Fruit fly (Drosophila melanogaster) whole organism, embryonic: ENCODE results near the gene Cngl.

Experiments used
- C15 ChIP-seq: fragments of 200-800 bp; sonication (Bioruptor generic); IDR thresholded peaks from 3 replicates; pipeline ENCODE4 v1.3.6; 2022; ENCODE audit warnings: missing biosample characterization, missing genetic modification characterization
- CG1024 ChIP-seq: fragments of 200-800 bp; sonication (Bioruptor generic); IDR thresholded peaks from 2 replicates; pipeline ENCODE4 v1.3.6; 2022; ENCODE audit warnings: missing biosample characterization, missing genetic modification characterization
- CG10654 ChIP-seq: fragments of 200-800 bp; sonication (Bioruptor generic); optimal IDR thresholded peaks from 2 replicates; lab custom pipeline; 2016; ENCODE audit warnings: missing biosample characterization, missing genetic modification characterization
- CG11696 ChIP-seq: fragments of 200-800 bp; sonication (Bioruptor generic); IDR thresholded peaks from 2 replicates; pipeline ENCODE4 v1.3.6; 2022; ENCODE audit warnings: missing biosample characterization, missing genetic modification characterization
- CG12299 ChIP-seq: fragments of 200-800 bp; sonication (Bioruptor generic); optimal IDR thresholded peaks from 2 replicates; lab custom pipeline; 2018; ENCODE audit warnings: missing biosample characterization, mild to moderate bottlenecking, missing genetic modification characterization
- CG14860 ChIP-seq: fragments of 200-800 bp; sonication (Bioruptor generic); IDR thresholded peaks from 3 replicates; pipeline ENCODE4 v1.3.6; 2022; ENCODE audit warnings: missing biosample characterization, missing genetic modification characterization; ENCODE audit not compliant: partially characterized antibody
- CG15514 ChIP-seq: fragments of 200-800 bp; sonication (Bioruptor generic); optimal IDR thresholded peaks from 3 replicates; lab custom pipeline; 2017; ENCODE audit warnings: missing biosample characterization, missing genetic modification characterization, mild to moderate bottlenecking, moderate library complexity, missing genetic modification reagents
- CG17361 ChIP-seq: fragments of 200-800 bp; sonication (Bioruptor generic); IDR thresholded peaks from 3 replicates; pipeline ENCODE4 v1.3.6; 2022; ENCODE audit warnings: missing biosample characterization, missing genetic modification characterization
- CG17568 ChIP-seq: fragments of 200-800 bp; sonication (Bioruptor generic); optimal IDR thresholded peaks from 2 replicates; lab custom pipeline; 2018; ENCODE audit warnings: missing biosample characterization, mild to moderate bottlenecking, missing genetic modification characterization, moderate library complexity
- CG18011 ChIP-seq: fragments of 200-800 bp; sonication (Bioruptor generic); optimal IDR thresholded peaks from 2 replicates; lab custom pipeline; 2017; ENCODE audit warnings: missing biosample characterization, missing genetic modification characterization, mild to moderate bottlenecking, moderate library complexity, missing genotype
- CG34376 ChIP-seq: fragments of 200-800 bp; sonication (Bioruptor generic); optimal IDR thresholded peaks from 2 replicates; lab custom pipeline; 2018; ENCODE audit warnings: missing biosample characterization, mild to moderate bottlenecking, missing genetic modification characterization
- CG3726 ChIP-seq: fragments of 200-800 bp; sonication (Bioruptor generic); IDR thresholded peaks from 3 replicates; pipeline ENCODE4, ENCODE4 v1.3.6; 2022; ENCODE audit warnings: missing biosample characterization, missing genetic modification characterization
- CG7372 ChIP-seq: fragments of 200-800 bp; sonication (Bioruptor generic); IDR thresholded peaks from 2 replicates; pipeline ENCODE4 v1.3.6; 2022; ENCODE audit warnings: missing biosample characterization, missing genetic modification characterization
- CG7745 ChIP-seq: fragments of 200-800 bp; sonication (Bioruptor generic); optimal IDR thresholded peaks from 2 replicates; lab custom pipeline; 2018; ENCODE audit warnings: missing biosample characterization, mild to moderate bottlenecking, missing genetic modification characterization, moderate library complexity
- CG8359 ChIP-seq: fragments of 200-800 bp; sonication (Bioruptor generic); optimal IDR thresholded peaks from 2 replicates; lab custom pipeline; 2017; ENCODE audit warnings: missing biosample characterization, mild to moderate bottlenecking, missing genetic modification characterization, borderline replicate concordance
- CG8765 ChIP-seq: fragments of 200-800 bp; sonication (Bioruptor generic); IDR thresholded peaks from 2 replicates; pipeline ENCODE4 v1.3.6; 2022; ENCODE audit warnings: missing biosample characterization, missing genetic modification characterization
- CG9437 ChIP-seq: fragments of 200-800 bp; sonication (Bioruptor generic); optimal IDR thresholded peaks from 2 replicates; lab custom pipeline; 2018; ENCODE audit warnings: missing biosample characterization, mild to moderate bottlenecking, missing genetic modification characterization
- Doc3 ChIP-seq: fragments of 200-800 bp; sonication (Bioruptor generic); IDR thresholded peaks from 3 replicates; pipeline ENCODE4 v1.3.6; 2022; ENCODE audit warnings: missing biosample characterization, missing genetic modification characterization; ENCODE audit not compliant: partially characterized antibody
- Dp ChIP-seq: fragments of 200-800 bp; sonication (Bioruptor generic); optimal IDR thresholded peaks from 2 replicates; lab custom pipeline; 2018; ENCODE audit warnings: missing biosample characterization, mild to moderate bottlenecking, missing genetic modification characterization, moderate library complexity
- Dref ChIP-seq: fragments of 200-800 bp; sonication (Bioruptor generic); IDR thresholded peaks from 2 replicates; pipeline ENCODE4 v1.3.6; 2022; ENCODE audit warnings: missing biosample characterization, missing genetic modification characterization
- HLH4C ChIP-seq: fragments of 200-800 bp; sonication (Bioruptor generic); IDR thresholded peaks from 3 replicates; pipeline ENCODE4 v1.3.6; 2022; ENCODE audit warnings: missing biosample characterization, missing genetic modification characterization; ENCODE audit not compliant: partially characterized antibody
- Hmr ChIP-seq: fragments of 200-800 bp; sonication (Bioruptor generic); optimal IDR thresholded peaks from 3 replicates; lab custom pipeline; 2017; ENCODE audit warnings: mild to moderate bottlenecking, missing biosample characterization, missing genetic modification reagents, missing genetic modification characterization
- MBD-R2 ChIP-seq: fragments of 200-800 bp; sonication (Bioruptor generic); IDR thresholded peaks from 2 replicates; pipeline ENCODE4 v1.3.6; 2022; ENCODE audit warnings: missing biosample characterization, missing genetic modification characterization
- MESR4 ChIP-seq: fragments of 200-800 bp; sonication (Bioruptor generic); optimal IDR thresholded peaks from 2 replicates; lab custom pipeline; 2018; ENCODE audit warnings: missing biosample characterization, mild to moderate bottlenecking, missing genetic modification characterization, moderate library complexity
- Med ChIP-seq: fragments of 200-800 bp; sonication (Bioruptor generic); peaks from one replicate; lab custom pipeline; 2016; ENCODE audit warnings: missing biosample characterization, missing genetic modification characterization, mild to moderate bottlenecking, inconsistent platforms, moderate library complexity
- Opbp ChIP-seq: fragments of 200-800 bp; sonication (Bioruptor generic); IDR thresholded peaks from 3 replicates; pipeline ENCODE4 v1.3.6; 2022; ENCODE audit warnings: missing biosample characterization, missing genetic modification characterization; ENCODE audit not compliant: partially characterized antibody
- Rfx ChIP-seq: fragments of 200-800 bp; sonication (Bioruptor generic); IDR thresholded peaks from 2 replicates; pipeline ENCODE4 v1.3.6; 2022; ENCODE audit warnings: missing biosample characterization, missing genetic modification characterization
- Scr ChIP-seq: fragments of 200-800 bp; sonication (Bioruptor generic); IDR thresholded peaks from 2 replicates; pipeline ENCODE4 v1.3.6; 2022; ENCODE audit warnings: missing biosample characterization, missing genetic modification characterization; ENCODE audit not compliant: partially characterized antibody
- Ssrp ChIP-seq: fragments of 200-800 bp; sonication (Bioruptor generic); optimal IDR thresholded peaks from 2 replicates; lab custom pipeline; 2018; ENCODE audit warnings: missing biosample characterization, mild to moderate bottlenecking, missing genetic modification characterization, moderate library complexity
- Trl ChIP-seq, 3 experiments: fragments of >200 bp in 2 of 3; fragments of 200-800 bp in 1 of 3; sonication (Bioruptor generic) in 1 of 3; optimal IDR thresholded peaks; 2 replicates in 1 of 3; 3 replicates in 2 of 3; lab custom pipeline; 2016 to 2017; ENCODE audit warnings: missing biosample characterization in 1 of 3, missing genetic modification characterization in 1 of 3
- ac ChIP-seq: fragments of 200-800 bp; sonication (Bioruptor generic); optimal IDR thresholded peaks from 3 replicates; lab custom pipeline; 2017; ENCODE audit warnings: missing biosample characterization, mild to moderate bottlenecking, missing genetic modification characterization
- ase ChIP-seq: fragments of 200-800 bp; sonication (Bioruptor generic); IDR thresholded peaks from 3 replicates; pipeline ENCODE4 v1.3.6; 2022; ENCODE audit warnings: missing biosample characterization, missing genetic modification characterization
- bbx ChIP-seq: fragments of 200-800 bp; sonication (Bioruptor generic); IDR thresholded peaks from 2 replicates; pipeline ENCODE4 v1.3.6; 2022; ENCODE audit warnings: missing biosample characterization, missing genetic modification characterization; ENCODE audit not compliant: partially characterized antibody
- btn ChIP-seq: fragments of 200-800 bp; sonication (Bioruptor generic); optimal IDR thresholded peaks from 2 replicates; lab custom pipeline; 2016; ENCODE audit warnings: missing biosample characterization, missing genetic modification characterization
- cad ChIP-seq: fragments of >200 bp; optimal IDR thresholded peaks from 2 replicates; lab custom pipeline; 2017; ENCODE audit warnings: missing biosample characterization, missing genetic modification characterization
- croc ChIP-seq: fragments of 200-800 bp; sonication (Bioruptor generic); conservative IDR thresholded peaks from 3 replicates; pipeline ENCODE4 v1.3.6; 2022; ENCODE audit warnings: missing biosample characterization, missing genetic modification characterization
- crp ChIP-seq, 2 experiments: fragments of 200-800 bp; sonication (Bioruptor generic); optimal IDR thresholded peaks; 2 replicates in 1 of 2; 3 replicates in 1 of 2; lab custom pipeline; 2017; ENCODE audit warnings: missing biosample characterization in 2 of 2, missing genetic modification characterization in 2 of 2, mild to moderate bottlenecking in 1 of 2, moderate library complexity in 1 of 2
- danr ChIP-seq: fragments of 200-800 bp; sonication (Bioruptor generic); IDR thresholded peaks from 2 replicates; pipeline ENCODE4 v1.3.6; 2022; ENCODE audit warnings: missing biosample characterization, missing genetic modification characterization
- hbn ChIP-seq: fragments of 200-800 bp; sonication (Bioruptor generic); IDR thresholded peaks from 2 replicates; pipeline ENCODE4 v1.3.6; 2022; ENCODE audit warnings: missing biosample characterization, missing genetic modification characterization; ENCODE audit not compliant: partially characterized antibody
- insv ChIP-seq, 2 experiments: fragments of 200-800 bp; sonication (Bioruptor generic); optimal IDR thresholded peaks; 3 replicates each; lab custom pipeline; 2016 to 2018; ENCODE audit warnings: missing biosample characterization in 2 of 2, missing genetic modification characterization in 2 of 2
- mld ChIP-seq: fragments of 200-800 bp; sonication (Bioruptor generic); IDR thresholded peaks from 3 replicates; pipeline ENCODE4 v1.3.6; 2022; ENCODE audit warnings: missing biosample characterization, missing genetic modification characterization; ENCODE audit not compliant: partially characterized antibody
- nerfin-2 ChIP-seq: fragments of 200-800 bp; sonication (Bioruptor generic); IDR thresholded peaks from 2 replicates; pipeline ENCODE4 v1.3.6; 2022; ENCODE audit warnings: missing biosample characterization, missing genetic modification characterization; ENCODE audit not compliant: partially characterized antibody
- pzg ChIP-seq: fragments of 200-800 bp; sonication (Bioruptor generic); optimal IDR thresholded peaks from 3 replicates; lab custom pipeline; 2018; ENCODE audit warnings: missing biosample characterization, mild to moderate bottlenecking, missing genetic modification characterization, moderate library complexity
- sd ChIP-seq: fragments of 200-800 bp; sonication (Bioruptor generic); optimal IDR thresholded peaks from 3 replicates; lab custom pipeline; 2018; ENCODE audit warnings: missing biosample characterization, mild to moderate bottlenecking, missing genetic modification characterization, moderate library complexity
- sna ChIP-seq: fragments of 200-800 bp; sonication (Bioruptor generic); IDR thresholded peaks from 2 replicates; pipeline ENCODE4 v1.3.6; 2022; ENCODE audit warnings: missing biosample characterization, missing genetic modification characterization; ENCODE audit not compliant: partially characterized antibody
- sqz ChIP-seq: fragments of 200-800 bp; sonication (Bioruptor generic); optimal IDR thresholded peaks from 3 replicates; lab custom pipeline; 2018; ENCODE audit warnings: missing biosample characterization, mild to moderate bottlenecking, missing genetic modification characterization
- unc-4 ChIP-seq: fragments of 200-800 bp; sonication (Bioruptor generic); IDR thresholded peaks from 2 replicates; pipeline ENCODE4 v1.3.6; 2022; ENCODE audit warnings: missing biosample characterization, missing genetic modification characterization; ENCODE audit not compliant: partially characterized antibody
- vnd ChIP-seq: fragments of 200-800 bp; sonication (Bioruptor generic); IDR thresholded peaks from 3 replicates; pipeline ENCODE4 v1.3.6; 2022; ENCODE audit warnings: missing biosample characterization, missing genetic modification characterization; ENCODE audit not compliant: partially characterized antibody

Cngl gene

dm6 chrX:15471904-15472303 lies 30.9 kb upstream of the Cngl start, which contains the start of the genes Grip128 and Alg14 (continued):
- TF ChIP-seq Scr, result peak; percentile 58
- TF ChIP-seq nerfin-2, result peak; percentile 76
- TF ChIP-seq sna (GFP tag; lab: Robert Waterston, UW), result peak; percentile 56; the same call in 1 of the 2 replicates
- TF ChIP-seq CG14860, result peak; percentile 52; the same call in 1 of the 3 replicates
- peak; percentile 38; the same call in 2 of the 3 replicates for TF ChIP-seq CG17361 (GFP tag; lab: Robert Waterston, UW)
- no peak for TF ChIP-seq cad (GFP tag; lab: Kevin White, UChicago)
- no peak for TF ChIP-seq btn
- no peak for TF ChIP-seq CG34376 (GFP tag; lab: Kevin White, UChicago)
- peak; percentile 66 for TF ChIP-seq HLH4C (GFP tag; lab: Robert Waterston, UW)
- 0 out of 3 replicates have a peak, but pooled peaks have one; percentile 29 for TF ChIP-seq vnd (GFP tag; lab: Robert Waterston, UW)
- TF ChIP-seq hbn (GFP tag; lab: Robert Waterston, UW), result 0 out of 2 replicates have a peak, but pooled peaks have one; percentile 29
- TF ChIP-seq CG18011, result peak; percentile 57
- peak; percentile 51 for TF ChIP-seq CG9437
- TF ChIP-seq ase, result no peak
- peak; percentile 45; the same call in 2 of the 3 replicates for TF ChIP-seq Opbp (GFP tag; lab: Robert Waterston, UW)
- 0 out of 3 replicates have a peak, but pooled peaks have one; percentile 45 for TF ChIP-seq mld
- no peak for TF ChIP-seq danr (GFP tag; lab: Robert Waterston, UW)
- no peak for TF ChIP-seq CG7745 (tag; lab: Kevin White, UChicago)
- peak; percentile 50; the same call in 1 of the 2 replicates for TF ChIP-seq unc-4 (GFP tag; lab: Robert Waterston, UW)
- no peak for TF ChIP-seq CG7372 (GFP tag; lab: Robert Waterston, UW)
- TF ChIP-seq bbx, result peak; percentile 66
- peak; percentile 49; the same call in 1 of the 3 replicates for TF ChIP-seq Doc3 (GFP tag; lab: Robert Waterston, UW)
- TF ChIP-seq CG15514, result peak; percentile 62
- TF ChIP-seq CG17568 (GFP tag; lab: Kevin White, UChicago), result no peak
- TF ChIP-seq MESR4 (GFP tag; lab: Kevin White, UChicago), result peak; percentile 21
- TF ChIP-seq Dp (GFP tag; lab: Kevin White, UChicago), result peak; percentile 48
- no peak for TF ChIP-seq CG1024 (GFP tag; lab: Robert Waterston, UW)

- TF ChIP-seq CG10654 (GFP tag; lab: Kevin White, UChicago) (no peak), Dref (peak; percentile 46), CG8359 (GFP tag; lab: Kevin White, UChicago) (no peak), pzg (GFP tag; lab: Kevin White, UChicago) (peak; percentile 14), CG12299 (no peak), CG11696 (no peak), Rfx (GFP tag; lab: Robert Waterston, UW) (peak; percentile 69), crp (GFP tag; optimal IDR thresholded peaks at IDR 0.05; lab: Kevin White, UChicago) (peak in 1 of 2 experiments; percentile 68), Med (peak; percentile 4), HLH4C (GFP tag; lab: Robert Waterston, UW) (no peak), Hmr (no peak), Ssrp (no peak), insv (GFP tag; optimal IDR thresholded peaks at IDR 0.05; lab: Kevin White, UChicago) (peak in 1 of 2 experiments; percentile 24), sqz (no peak), CG18011 (peak; percentile 95), croc (GFP tag; lab: Robert Waterston, UW) (no peak), C15 (GFP tag; lab: Robert Waterston, UW) (no peak), CG8765 (GFP tag; lab: Robert Waterston, UW) (no peak), ac (no peak), CG3726 (no peak), Trl (optimal IDR thresholded peaks at IDR 0.05; lab: Kevin White, UChicago) (no peak), Trl (GFP tag; optimal IDR thresholded peaks at IDR 0.05; lab: Kevin White, UChicago) (no peak), sd (no peak), MBD-R2 (0 out of 2 replicates have a peak, but pooled peaks have one; percentile 28)
- TF ChIP-seq, all 482 proteins: peak for 8
Observed at dm6 chrX:15467402-15467941, 26.4 kb upstream of the Cngl start, which contains the start of the genes CG15642 and CG15641. TSS of gene CG15642 (minus strand) at chrX:15467757. TSS of gene CG15641 (plus strand) at chrX:15467891.
